Worm (Caenorhabditis elegans) whole organism, L4 larva: Measurements from ENCODE around the gene gst-15.
A peak's percentile ranks its signal among the peaks of the same experiment; 100 is the strongest.

Experiments
- D1046.2 ChIP-seq: fragments of 200-800 bp; sonication (Bioruptor generic); IDR thresholded peaks from 2 replicates; pipeline ENCODE4 v1.3.6; 2022; ENCODE audit warnings: missing genetic modification characterization, missing compliant biosample characterization
- F10B5.3 ChIP-seq: sonication (generic microtip); optimal IDR thresholded peaks from 2 replicates; lab custom pipeline; 2016; ENCODE audit warnings: mild to moderate bottlenecking, missing genetic modification characterization, missing compliant biosample characterization
- F44E2.7 ChIP-seq: fragments of 200-800 bp; sonication (Bioruptor generic); IDR thresholded peaks from 2 replicates; pipeline ENCODE4 v2.1.2; 2022; ENCODE audit warnings: missing genetic modification characterization, missing compliant biosample characterization
- Y5F2A.4 ChIP-seq: fragments of 200-800 bp; sonication (Bioruptor generic); optimal IDR thresholded peaks from 2 replicates; lab custom pipeline; 2018; ENCODE audit warnings: mild to moderate bottlenecking, missing genetic modification characterization, missing compliant biosample characterization
- aha-1 ChIP-seq: fragments of 150-350 bp; peaks from one replicate; lab custom pipeline; 2014; ENCODE audit warnings: missing biosample characterization, missing genetic modification characterization
- ama-1 ChIP-seq: fragments of 150-350 bp; optimal IDR thresholded peaks from 2 replicates; lab custom pipeline; 2014; ENCODE audit warnings: inconsistent platforms, mixed read lengths
- arid-1 ChIP-seq: fragments of 200-800 bp; sonication (Bioruptor generic); conservative IDR thresholded peaks from 2 replicates; pipeline ENCODE4 v1.3.6; 2022; ENCODE audit warnings: missing genetic modification reagents, missing genetic modification characterization, missing compliant biosample characterization
- ceh-20 ChIP-seq: fragments of 200-800 bp; sonication (Bioruptor generic); IDR thresholded peaks from 2 replicates; pipeline ENCODE4 v1.3.6; 2022; ENCODE audit warnings: missing genetic modification reagents, missing genetic modification characterization, missing compliant biosample characterization
- ctbp-1 ChIP-seq: fragments of 200-800 bp; sonication (Bioruptor generic); IDR thresholded peaks from 2 replicates; pipeline ENCODE4 v1.3.6; 2022; ENCODE audit warnings: missing genetic modification reagents, missing genetic modification characterization, missing compliant biosample characterization
- daf-16 ChIP-seq, 3 experiments: sonication (generic microtip); optimal IDR thresholded peaks; 2 replicates each; lab custom pipeline; 2016 to 2017; ENCODE audit warnings: missing genetic modification characterization in 3 of 3, missing genetic modification reagents in 3 of 3, mild to moderate bottlenecking in 2 of 3, missing compliant biosample characterization in 2 of 3, missing biosample characterization in 1 of 3, moderate library complexity in 1 of 3
- dmd-6 ChIP-seq: fragments of 200-800 bp; sonication (Bioruptor generic); IDR thresholded peaks from 2 replicates; pipeline ENCODE4 v1.3.6; 2022; ENCODE audit warnings: missing genetic modification reagents, missing genetic modification characterization, missing compliant biosample characterization
- egl-43 ChIP-seq: fragments of 200-800 bp; sonication (Bioruptor generic); IDR thresholded peaks from 2 replicates; pipeline ENCODE4 v1.3.6; 2022; ENCODE audit warnings: missing genetic modification reagents, missing genetic modification characterization, missing compliant biosample characterization
- fos-1 ChIP-seq: fragments of 150-350 bp; optimal IDR thresholded peaks from 2 replicates; lab custom pipeline; 2014; ENCODE audit warnings: missing biosample characterization, missing genetic modification characterization
- hlh-30 ChIP-seq: sonication (generic microtip); optimal IDR thresholded peaks from 2 replicates; lab custom pipeline; 2017; ENCODE audit warnings: antibody characterized with exemption, mild to moderate bottlenecking, missing genetic modification characterization, missing compliant biosample characterization; ENCODE audit not compliant: insufficient read depth
- hmg-1.1 ChIP-seq: fragments of 200-800 bp; sonication (Bioruptor generic); IDR thresholded peaks from 2 replicates; pipeline ENCODE4 v1.3.6; 2022; ENCODE audit warnings: missing genetic modification reagents, missing genetic modification characterization, missing compliant biosample characterization
- lin-29 ChIP-seq: fragments of 200-800 bp; sonication (Bioruptor generic); IDR thresholded peaks from 2 replicates; pipeline ENCODE4 v1.3.6; 2022; ENCODE audit warnings: missing genetic modification reagents, missing genetic modification characterization, missing compliant biosample characterization
- lin-38 ChIP-seq: fragments of 200-800 bp; sonication (Bioruptor generic); IDR thresholded peaks from 2 replicates; pipeline ENCODE4 v1.3.6; 2022; ENCODE audit warnings: missing genetic modification reagents, missing genetic modification characterization, missing compliant biosample characterization
- lin-39 ChIP-seq: fragments of 150-350 bp; optimal IDR thresholded peaks from 2 replicates; lab custom pipeline; 2014; ENCODE audit warnings: missing biosample characterization, missing genetic modification reagents, missing genetic modification characterization
- lir-3 ChIP-seq: sonication (generic microtip); optimal IDR thresholded peaks from 2 replicates; lab custom pipeline; 2016; ENCODE audit warnings: mild to moderate bottlenecking, missing genetic modification characterization, missing compliant biosample characterization
- madf-5 ChIP-seq, 2 experiments: fragments of 200-800 bp; sonication (Bioruptor generic); IDR thresholded peaks; 2 replicates each; pipeline ENCODE4 v1.3.6; 2022; ENCODE audit warnings: missing compliant biosample characterization in 2 of 2, missing genetic modification characterization in 2 of 2
- madf-9 ChIP-seq: fragments of 200-800 bp; sonication (Bioruptor generic); conservative IDR thresholded peaks from 2 replicates; pipeline ENCODE4 v1.3.6; 2022; ENCODE audit warnings: missing genetic modification reagents, missing genetic modification characterization, missing compliant biosample characterization
- mep-1 ChIP-seq: fragments of 150-350 bp; sonication (generic microtip); optimal IDR thresholded peaks from 3 replicates; lab custom pipeline; 2014; ENCODE audit warnings: missing biosample characterization, missing genetic modification characterization
- mes-2 ChIP-seq: sonication (generic microtip); optimal IDR thresholded peaks from 2 replicates; lab custom pipeline; 2016; ENCODE audit warnings: missing genotype, mild to moderate bottlenecking, missing genetic modification characterization, missing compliant biosample characterization; ENCODE audit not compliant: poor library complexity, severe bottlenecking
- mxl-2 ChIP-seq: fragments of 200-800 bp; sonication (Bioruptor generic); conservative IDR thresholded peaks from 2 replicates; pipeline ENCODE4 v1.3.6; 2022; ENCODE audit warnings: missing genetic modification reagents, missing genetic modification characterization, missing compliant biosample characterization
- mxl-3 ChIP-seq: fragments of 200-800 bp; sonication (Bioruptor generic); optimal IDR thresholded peaks from 2 replicates; lab custom pipeline; 2018; ENCODE audit warnings: mild to moderate bottlenecking, missing genetic modification characterization, missing compliant biosample characterization
- nhr-10 ChIP-seq: fragments of 150-350 bp; optimal IDR thresholded peaks from 2 replicates; lab custom pipeline; 2014; ENCODE audit warnings: missing biosample characterization, missing genetic modification characterization
- nhr-11 ChIP-seq: fragments of 150-350 bp; optimal IDR thresholded peaks from 2 replicates; lab custom pipeline; 2014; ENCODE audit warnings: missing biosample characterization, missing genetic modification characterization
- nhr-42 ChIP-seq: fragments of 200-800 bp; sonication (Bioruptor generic); IDR thresholded peaks from 2 replicates; pipeline ENCODE4 v1.3.6; 2022; ENCODE audit warnings: missing genetic modification characterization, missing compliant biosample characterization
- php-3 ChIP-seq: fragments of 200-800 bp; sonication (Bioruptor generic); IDR thresholded peaks from 2 replicates; pipeline ENCODE4 v1.3.6; 2022; ENCODE audit warnings: missing genetic modification reagents, missing genetic modification characterization, missing compliant biosample characterization
- rbr-2 ChIP-seq: sonication (generic microtip); optimal IDR thresholded peaks from 2 replicates; lab custom pipeline; 2016; ENCODE audit warnings: missing genotype, missing genetic modification characterization, missing compliant biosample characterization
- sdz-12 ChIP-seq: fragments of 200-800 bp; sonication (Bioruptor generic); optimal IDR thresholded peaks from 2 replicates; lab custom pipeline; 2018; ENCODE audit warnings: mild to moderate bottlenecking, missing genetic modification characterization, missing compliant biosample characterization
- set-16 ChIP-seq: fragments of 200-800 bp; sonication (Bioruptor generic); IDR thresholded peaks from 2 replicates; pipeline ENCODE4 v1.3.6; 2022; ENCODE audit warnings: missing genetic modification reagents, missing genetic modification characterization, missing compliant biosample characterization
- tag-97 ChIP-seq: fragments of 200-800 bp; sonication (Bioruptor generic); IDR thresholded peaks from 2 replicates; pipeline ENCODE4 v1.3.6; 2022; ENCODE audit warnings: missing genetic modification characterization, missing compliant biosample characterization
- unc-39 ChIP-seq: sonication (generic microtip); optimal IDR thresholded peaks from 2 replicates; lab custom pipeline; 2017; ENCODE audit warnings: missing biosample characterization, missing genetic modification characterization
- unc-62 ChIP-seq, 3 experiments: fragments of 150-350 bp in 1 of 3; sonication (generic microtip); optimal IDR thresholded peaks in 2 of 3; peaks in 1 of 3; 1 replicate in 1 of 3; 2 replicates in 2 of 3; lab custom pipeline; 2014 to 2017; ENCODE audit warnings: missing biosample characterization in 3 of 3, missing genetic modification characterization in 3 of 3, missing genetic modification reagents in 3 of 3, missing genotype in 1 of 3
- zag-1 ChIP-seq: fragments of 150-350 bp; optimal IDR thresholded peaks from 2 replicates; lab custom pipeline; 2014; ENCODE audit warnings: missing biosample characterization, missing genetic modification characterization
- zfp-3 ChIP-seq: fragments of 200-800 bp; sonication (Bioruptor generic); conservative IDR thresholded peaks from 2 replicates; pipeline ENCODE4 v1.3.6; 2022; ENCODE audit warnings: missing genetic modification reagents, missing genetic modification characterization, missing compliant biosample characterization
- zip-11 ChIP-seq: fragments of 200-800 bp; sonication (Bioruptor generic); IDR thresholded peaks from 2 replicates; pipeline ENCODE4 v1.3.6; 2022; ENCODE audit warnings: missing genetic modification characterization, missing compliant biosample characterization

Gene gst-15

DNA sequence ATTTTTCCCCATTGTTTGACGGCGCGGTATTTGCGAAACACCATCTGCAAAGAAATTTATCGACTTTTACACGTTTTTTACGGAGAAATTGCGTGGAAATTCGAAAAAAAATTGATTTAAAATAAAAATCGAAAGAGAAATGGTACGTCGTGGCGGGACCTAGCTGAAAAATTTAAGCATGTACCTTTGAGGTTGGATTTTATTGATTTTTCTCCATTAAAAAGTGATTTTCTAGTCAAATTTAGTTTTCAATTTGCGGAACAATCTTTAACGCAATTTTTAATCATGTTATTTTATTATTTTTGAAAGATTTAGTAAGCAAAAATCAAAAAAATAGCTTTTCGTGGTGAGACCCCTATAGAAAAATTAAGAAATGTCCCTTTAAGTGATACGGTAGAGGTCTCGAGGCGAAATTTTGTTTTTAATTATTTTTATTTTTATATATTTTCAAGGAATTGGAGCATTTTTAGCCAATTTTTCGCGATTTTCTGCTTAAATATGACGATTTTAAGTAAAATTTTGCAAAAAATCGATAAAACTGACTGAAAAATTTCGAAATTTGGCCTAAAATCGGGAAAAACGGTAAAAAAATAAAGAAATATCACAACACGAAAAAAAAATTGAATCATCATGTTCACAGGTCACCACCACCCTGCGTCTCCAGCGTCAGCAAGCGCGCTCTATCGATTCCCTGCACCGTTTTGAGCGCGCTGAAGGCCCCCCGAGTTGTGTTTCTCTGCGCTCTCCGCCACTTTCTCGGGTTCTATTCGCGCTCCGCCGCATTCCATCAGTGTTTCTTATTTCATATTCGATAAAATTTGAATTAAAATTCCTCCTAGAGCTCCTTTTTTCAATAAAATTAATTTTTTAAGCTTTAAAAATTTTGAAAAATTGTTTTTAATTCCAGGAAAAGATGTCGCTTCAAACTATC lies 37.7 kb downstream of the gst-15 start, which contains the start of the genes mrpl-37 and lin-38 (continued):
- no peak for TF ChIP-seq dmd-6 (GFP tag; lab: Robert Waterston, UW)
- no peak for TF ChIP-seq php-3
- no peak for TF ChIP-seq nhr-42
- TF ChIP-seq zfp-3: no peak
- TF ChIP-seq F44E2.7 (GFP tag; lab: Robert Waterston, UW): no peak
- no peak for TF ChIP-seq daf-16 (GFP tag; optimal IDR thresholded peaks at IDR 0.05; lab: Kevin White, UChicago)
- peak; percentile 46 for TF ChIP-seq daf-16 (tag; optimal IDR thresholded peaks at IDR 0.05; lab: Kevin White, UChicago)
- TF ChIP-seq mxl-2 (GFP tag; lab: Robert Waterston, UW): no peak
- TF ChIP-seq ama-1 (lab: Kevin White, UChicago): no peak
- TF ChIP-seq hmg-1.1 (GFP tag; lab: Robert Waterston, UW): peak; percentile 64
- TF ChIP-seq rbr-2 (tag; lab: Kevin White, UChicago): peak; percentile 58
- TF ChIP-seq mxl-3: no peak
- no peak for TF ChIP-seq mes-2 (tag; lab: Kevin White, UChicago)
- TF ChIP-seq nhr-11 (tag; lab: Kevin White, UChicago): peak; percentile 48
- no peak for TF ChIP-seq ctbp-1 (GFP tag; lab: Robert Waterston, UW)
- no peak for TF ChIP-seq fos-1
- TF ChIP-seq madf-5 (GFP tag; IDR thresholded peaks at IDR 0.05; lab: Robert Waterston, UW): no peak
- peak; percentile 86 for TF ChIP-seq lin-38
- no peak for TF ChIP-seq arid-1 (GFP tag; lab: Robert Waterston, UW)
- TF ChIP-seq madf-9 (GFP tag; lab: Robert Waterston, UW): no peak
- TF ChIP-seq tag-97: no peak
- TF ChIP-seq Y5F2A.4 (GFP tag; lab: Kevin White, UChicago): no peak
- TF ChIP-seq unc-39 (tag; lab: Kevin White, UChicago): no peak
- TF ChIP-seq mep-1 (tag; lab: Kevin White, UChicago): peak; percentile 73
- TF ChIP-seq unc-62 (GFP tag; optimal IDR thresholded peaks at IDR 0.05 in 1 of 2; lab: Kevin White, UChicago): no peak
- no peak for TF ChIP-seq unc-62 (tag; optimal IDR thresholded peaks at IDR 0.05; lab: Kevin White, UChicago)
- TF ChIP-seq nhr-10 (tag; lab: Kevin White, UChicago): no peak
- TF ChIP-seq, all 104 proteins: peak for 25

DNA sequence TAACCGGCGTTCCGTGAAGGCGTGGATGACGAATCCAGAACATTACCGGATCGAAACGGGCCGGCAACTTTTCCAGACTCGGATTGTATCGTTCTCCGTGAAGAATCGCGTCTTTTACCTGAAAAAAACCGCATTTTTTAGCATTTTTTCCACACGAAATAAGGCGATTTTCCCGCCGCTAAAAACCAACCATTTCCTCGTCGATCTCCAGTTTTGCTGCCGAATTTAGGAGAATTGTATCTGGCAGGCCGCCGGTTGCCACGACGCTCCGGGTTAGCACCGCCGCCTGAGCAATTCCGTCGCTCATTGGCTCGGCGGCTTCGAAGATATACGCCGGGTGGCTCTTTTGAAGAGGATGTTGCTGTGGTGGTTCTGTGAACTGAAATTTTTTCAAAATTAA lies 38.6 kb downstream of the gst-15 start:
- TF ChIP-seq fos-1 (no peak), lin-39 (no peak), lin-29 (GFP tag; lab: Robert Waterston, UW) (no peak), egl-43 (no peak), sdz-12 (GFP tag; lab: Kevin White, UChicago) (no peak), zip-11 (no peak), ceh-20 (GFP tag; lab: Robert Waterston, UW) (no peak), aha-1 (tag; lab: Kevin White, UChicago) (peak; percentile 91), set-16 (GFP tag; lab: Robert Waterston, UW) (peak; percentile 60), nhr-10 (tag; lab: Kevin White, UChicago) (no peak), F10B5.3 (tag; lab: Kevin White, UChicago) (no peak), D1046.2 (no peak), hlh-30 (tag; lab: Kevin White, UChicago) (no peak), lir-3 (no peak), zag-1 (tag; lab: Kevin White, UChicago) (no peak)
